Fruit fly (Drosophila melanogaster): ENCODE results near the gene CG31810.

Gene CG31810

DNA sequence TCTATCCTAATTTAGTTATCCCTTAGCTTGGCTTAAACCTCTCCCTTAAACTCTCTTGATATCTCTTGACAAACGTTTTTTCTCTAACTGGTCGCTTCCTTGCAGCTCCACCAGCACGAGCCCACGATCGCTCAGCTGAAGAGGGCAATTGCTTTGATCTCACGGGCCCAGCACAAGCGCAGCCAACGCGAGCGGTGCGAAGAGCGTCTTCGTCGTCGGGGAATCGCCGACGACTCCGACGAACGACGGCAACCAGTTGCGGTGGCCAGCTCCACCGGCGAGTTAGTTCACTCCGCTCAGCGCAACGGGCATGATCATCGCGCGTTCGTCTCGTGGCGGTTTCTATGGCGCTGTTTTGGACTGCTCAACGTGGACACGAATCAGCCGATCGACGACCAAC lies 28.8 kb upstream of the CG31810 start (continued):
- TF ChIP-seq row (GFP tag; IDR thresholded peaks at IDR 0.05) (peak; percentile 15; the same call in 1 of the 3 replicates), CG17328 (GFP tag; IDR thresholded peaks at IDR 0.05) (peak; percentile 42; the same call in 1 of the 2 replicates)

DNA sequence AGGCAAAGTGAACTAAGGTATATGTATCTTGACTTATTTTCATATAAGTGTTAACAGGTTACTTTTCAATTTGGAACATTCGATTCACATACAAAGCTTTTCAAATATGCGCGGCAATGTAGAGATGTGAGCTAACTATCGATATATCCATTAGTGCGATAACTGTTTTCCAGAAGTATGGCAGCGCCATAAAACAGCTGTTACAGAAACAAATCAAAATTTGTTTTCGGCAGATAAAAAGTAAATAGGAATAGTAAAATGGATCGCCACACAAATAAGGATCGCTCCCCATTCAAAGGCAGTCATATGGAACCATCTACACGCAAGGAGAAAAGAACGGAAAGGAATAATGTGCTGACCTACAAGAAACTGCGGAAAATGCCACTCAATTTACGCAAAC lies 27.1 kb upstream of the CG31810 start, which contains the start of the genes CG32832, CG31743 and CG34313:
Gene CG32832, minus strand, starts transcription at position 3 of the 400 bp plus-strand sequence.
Gene CG31743, plus strand, starts transcription at position 230 of the 400 bp plus-strand sequence.
Gene CG34313, plus strand, starts transcription at position 230 of the 400 bp plus-strand sequence.
- TF ChIP-seq BEAF-32 (GFP tag; optimal IDR thresholded peaks at IDR 0.05) (peak; percentile 85), CG14014 (GFP tag; IDR thresholded peaks at IDR 0.05) (no peak), eve (GFP tag; optimal IDR thresholded peaks at IDR 0.05) (peak in 1 of 2 experiments; percentile 62), MESR4 (GFP tag; optimal IDR thresholded peaks at IDR 0.05) (peak; percentile 38), ato (GFP tag; IDR thresholded peaks at IDR 0.05; ENCODE audit: partially characterized antibody) (0 out of 2 replicates have a peak, but pooled peaks have one; percentile 25), chm (GFP tag; IDR thresholded peaks at IDR 0.05) (no peak), sna (GFP tag; IDR thresholded peaks at IDR 0.05; ENCODE audit: partially characterized antibody) (peak; percentile 77), hbn (GFP tag; IDR thresholded peaks at IDR 0.05; ENCODE audit: partially characterized antibody) (peak; percentile 79), CG4617 (GFP tag; optimal IDR thresholded peaks at IDR 0.05; ENCODE audit: borderline replicate concordance) (peak; percentile 65), Nf-YC (tag; optimal IDR thresholded peaks at IDR 0.05) (peak; percentile 30), HLH4C (GFP tag; IDR thresholded peaks at IDR 0.05; ENCODE audit: partially characterized antibody) (peak; percentile 58), CG34224 (GFP tag; IDR thresholded peaks at IDR 0.05; ENCODE audit: partially characterized antibody) (peak; percentile 79), bbx (GFP tag; IDR thresholded peaks at IDR 0.05; ENCODE audit: partially characterized antibody) (peak; percentile 80), CG16813 (GFP tag; IDR thresholded peaks at IDR 0.05; ENCODE audit: partially characterized antibody) (peak; percentile 74), crp (GFP tag; optimal IDR thresholded peaks at IDR 0.05) (peak; percentile 77 to 97), YL-1 (GFP tag; optimal IDR thresholded peaks at IDR 0.05) (peak; percentile 12), ewg (GFP tag; optimal IDR thresholded peaks at IDR 0.05) (no peak), CG2129 (GFP tag; IDR thresholded peaks at IDR 0.05; ENCODE audit: partially characterized antibody) (peak; percentile 28), CoRest (tag; optimal IDR thresholded peaks at IDR 0.05) (peak; percentile 20), HmgZ (tag; optimal IDR thresholded peaks at IDR 0.05) (peak; percentile 66), inv (GFP tag; IDR thresholded peaks at IDR 0.05; ENCODE audit: partially characterized antibody) (peak; percentile 58), MBD-R2 (GFP tag; IDR thresholded peaks at IDR 0.05) (peak; percentile 88), NC2α (GFP tag; optimal IDR thresholded peaks at IDR 0.05) (no peak), CG14860 (GFP tag; IDR thresholded peaks at IDR 0.05; ENCODE audit: partially characterized antibody) (0 out of 3 replicates have a peak, but pooled peaks have one; percentile 40), ash1 (GFP tag; optimal IDR thresholded peaks at IDR 0.05) (no peak), E2f2 (GFP tag; IDR thresholded peaks at IDR 0.05) (peak; percentile 98), zen (tag; optimal IDR thresholded peaks at IDR 0.05) (peak; percentile 9), vnd (GFP tag; IDR thresholded peaks at IDR 0.05; ENCODE audit: partially characterized antibody) (peak; percentile 42; the same call in 1 of the 3 replicates), CG1603 (tag; optimal IDR thresholded peaks at IDR 0.05) (peak; percentile 55), hb (GFP tag; IDR thresholded peaks at IDR 0.05; ENCODE audit: partially characterized antibody) (peak; percentile 65; the same call in 1 of the 3 replicates), Opbp (GFP tag; IDR thresholded peaks at IDR 0.05; ENCODE audit: partially characterized antibody) (peak; percentile 82), btn (GFP tag; optimal IDR thresholded peaks at IDR 0.05) (no peak), maf-S (GFP tag; optimal IDR thresholded peaks at IDR 0.05) (no peak), Taf1 (GFP tag; IDR thresholded peaks at IDR 0.05) (no peak), dimm (GFP tag; IDR thresholded peaks at IDR 0.05) (no peak), Dref (GFP tag; IDR thresholded peaks at IDR 0.05) (peak; percentile 87), CkIIα-i1 (GFP tag; IDR thresholded peaks at IDR 0.05) (no peak), Ets97D (GFP tag; optimal IDR thresholded peaks at IDR 0.05) (peak; percentile 52), corto (GFP tag; optimal IDR thresholded peaks at IDR 0.05) (no peak), Dp (GFP tag; optimal IDR thresholded peaks at IDR 0.05) (peak; percentile 97), CG6791 (GFP tag; IDR thresholded peaks at IDR 0.05; ENCODE audit: partially characterized antibody) (peak; percentile 74), exex (tag; optimal IDR thresholded peaks at IDR 0.05) (peak; percentile 20), knrl (GFP tag; IDR thresholded peaks at IDR 0.05; ENCODE audit: partially characterized antibody) (peak; percentile 74), CG11504 (tag; optimal IDR thresholded peaks at IDR 0.05) (no peak)
